Fruit fly (Drosophila melanogaster) whole organism, prepupa: ENCODE results near the gene CG14693.

Source experiments
- CG16779 ChIP-seq: fragments of 200-800 bp; sonication (Bioruptor generic); optimal IDR thresholded peaks from 3 replicates; lab custom pipeline; 2017; ENCODE audit warnings: missing biosample characterization, mild to moderate bottlenecking, missing genetic modification characterization
- CG32006 ChIP-seq: fragments of 200-800 bp; sonication (Bioruptor generic); optimal IDR thresholded peaks from 3 replicates; lab custom pipeline; 2017; ENCODE audit warnings: missing biosample characterization, mild to moderate bottlenecking, missing genetic modification characterization
- CG4318 ChIP-seq: fragments of 200-800 bp; sonication (Bioruptor generic); optimal IDR thresholded peaks from 3 replicates; lab custom pipeline; 2017; ENCODE audit warnings: missing biosample characterization, mild to moderate bottlenecking, missing genetic modification characterization
- CG9139 ChIP-seq: fragments of 200-800 bp; sonication (Bioruptor generic); optimal IDR thresholded peaks from 3 replicates; lab custom pipeline; 2017; ENCODE audit warnings: missing biosample characterization, mild to moderate bottlenecking, missing genetic modification characterization
- Gug ChIP-seq: fragments of 200-800 bp; sonication (Bioruptor generic); IDR thresholded peaks from 2 replicates; pipeline ENCODE4 v1.3.6; 2022; ENCODE audit warnings: missing biosample characterization, missing genetic modification characterization
- Hr39 ChIP-seq: fragments of 200-800 bp; sonication (Bioruptor generic); optimal IDR thresholded peaks from 2 replicates; lab custom pipeline; 2016; ENCODE audit warnings: missing biosample characterization, missing genetic modification characterization
- OdsH ChIP-seq: fragments of 200-800 bp; sonication (Bioruptor generic); optimal IDR thresholded peaks from 3 replicates; lab custom pipeline; 2016; ENCODE audit warnings: missing biosample characterization, missing genetic modification characterization
- Sox102F ChIP-seq: fragments of 200-800 bp; sonication (Bioruptor generic); optimal IDR thresholded peaks from 2 replicates; lab custom pipeline; 2016; ENCODE audit warnings: missing biosample characterization, mild to moderate bottlenecking, missing genetic modification characterization
- dsx ChIP-seq: fragments of 200-800 bp; optimal IDR thresholded peaks from 3 replicates; lab custom pipeline; 2019; ENCODE audit warnings: missing biosample characterization, mild to moderate bottlenecking, missing genetic modification characterization, moderate library complexity; ENCODE audit not compliant: poor library complexity, severe bottlenecking
- esn ChIP-seq: fragments of 200-800 bp; sonication (Bioruptor generic); optimal IDR thresholded peaks from 2 replicates; lab custom pipeline; 2016; ENCODE audit warnings: missing biosample characterization, mild to moderate bottlenecking, missing genetic modification characterization, moderate library complexity
- fkh ChIP-seq: fragments of 200-800 bp; sonication (Bioruptor generic); optimal IDR thresholded peaks from 3 replicates; lab custom pipeline; 2017; ENCODE audit warnings: missing biosample characterization, mild to moderate bottlenecking, missing genetic modification characterization, moderate library complexity
- topi ChIP-seq: fragments of 200-800 bp; sonication (Bioruptor generic); optimal IDR thresholded peaks from 3 replicates; lab custom pipeline; 2016; ENCODE audit warnings: missing biosample characterization, missing genetic modification characterization

dm6 chr3R:10778151-10778550 is 36.7 kb downstream of the CG14693 start:
- no peak for TF ChIP-seq dsx (GFP tag; lab: Kevin White, UChicago)
- no peak for TF ChIP-seq fkh
- no peak for TF ChIP-seq CG4318 (GFP tag; lab: Kevin White, UChicago)
- TF ChIP-seq CG32006 (GFP tag; lab: Kevin White, UChicago): no peak
- TF ChIP-seq esn (GFP tag; lab: Kevin White, UChicago): no peak
- TF ChIP-seq Hr39 (GFP tag; lab: Kevin White, UChicago): no peak
- TF ChIP-seq Sox102F: no peak
- TF ChIP-seq topi (GFP tag; lab: Kevin White, UChicago): no peak
- TF ChIP-seq CG9139 (GFP tag; lab: Kevin White, UChicago): no peak
- TF ChIP-seq CG16779: no peak
- TF ChIP-seq OdsH: no peak
- TF ChIP-seq Gug (GFP tag; lab: Robert Waterston, UW): no peak
